Fruit fly (Drosophila melanogaster) S2 (cell line): Measurements from ENCODE around the gene KFase.

Experiments used
- CG8478 ChIP-seq: fragments of >200 bp; optimal IDR thresholded peaks from 2 replicates; lab custom pipeline; 2018
- CTCF ChIP-seq, 2 experiments: fragments of >200 bp; optimal IDR thresholded peaks; 2 replicates each; lab custom pipeline; 2018

DNA sequence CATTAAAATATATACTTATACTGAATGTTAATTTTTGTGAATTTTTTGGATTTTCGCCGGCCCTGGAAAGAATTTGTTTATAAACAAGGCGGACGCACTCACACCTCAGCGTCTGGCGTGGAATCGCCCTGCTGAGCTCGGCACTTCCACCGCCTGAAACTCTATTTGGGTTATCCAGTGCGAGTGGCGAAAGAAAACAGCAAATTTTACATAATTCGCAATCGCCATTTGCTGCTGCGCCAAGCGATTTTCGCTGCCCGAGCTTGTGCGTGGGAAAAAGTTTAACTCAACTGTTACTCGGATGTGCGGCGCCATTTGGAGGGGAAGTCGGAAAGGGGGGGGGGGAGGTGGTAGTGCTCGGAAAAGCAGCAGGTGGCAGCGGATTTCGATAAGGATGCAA, 44.4 kb upstream of the KFase start:
- TF ChIP-seq CG8478 (no peak), CTCF (optimal IDR thresholded peaks at IDR 0.05; lab: Kevin White, UChicago) (no peak)
